Worm (Caenorhabditis elegans) whole organism, L1 larva: Measurements from ENCODE around the gene elp-1.

Experiments
- C04F5.9 ChIP-seq: sonication (generic microtip); optimal IDR thresholded peaks from 2 replicates; lab custom pipeline; 2016; ENCODE audit warnings: missing genetic modification characterization, missing compliant biosample characterization
- C16A3.4 ChIP-seq: fragments of 150-350 bp; optimal IDR thresholded peaks from 2 replicates; lab custom pipeline; 2014; ENCODE audit warnings: missing biosample characterization, missing genetic modification characterization
- F16B12.6 ChIP-seq: fragments of 150-350 bp; optimal IDR thresholded peaks from 2 replicates; lab custom pipeline; 2014; ENCODE audit warnings: missing biosample characterization, missing genetic modification characterization
- alr-1 ChIP-seq: fragments of 200-800 bp; sonication (Bioruptor generic); optimal IDR thresholded peaks from 2 replicates; lab custom pipeline; 2018; ENCODE audit warnings: borderline replicate concordance, mild to moderate bottlenecking, missing genetic modification characterization, missing compliant biosample characterization
- ama-1 ChIP-seq: fragments of 150-350 bp; optimal IDR thresholded peaks from 2 replicates; lab custom pipeline; 2014
- blmp-1 ChIP-seq: fragments of 150-350 bp; optimal IDR thresholded peaks from 2 replicates; lab custom pipeline; 2014; ENCODE audit warnings: missing biosample characterization, missing genetic modification characterization
- ceh-88 ChIP-seq: fragments of 200-800 bp; sonication (Bioruptor generic); IDR thresholded peaks from 2 replicates; pipeline ENCODE4 v1.3.6; 2022; ENCODE audit warnings: missing genetic modification characterization, missing compliant biosample characterization
- efl-3 ChIP-seq: fragments of 200-800 bp; sonication (Bioruptor generic); optimal IDR thresholded peaks from 2 replicates; lab custom pipeline; 2018; ENCODE audit warnings: mild to moderate bottlenecking, missing genetic modification characterization, missing compliant biosample characterization
- egl-27 ChIP-seq, 2 experiments: fragments of 150-350 bp in 1 of 2; sonication (generic microtip); optimal IDR thresholded peaks; 3 replicates each; lab custom pipeline; 2017 to 2018; ENCODE audit warnings: missing biosample characterization in 2 of 2, missing genetic modification characterization in 2 of 2, missing genetic modification reagents in 2 of 2
- elt-2 ChIP-seq: sonication (generic microtip); optimal IDR thresholded peaks from 2 replicates; lab custom pipeline; 2016; ENCODE audit warnings: missing genetic modification characterization, mild to moderate bottlenecking, inconsistent platforms, missing compliant biosample characterization, missing genetic modification reagents
- elt-3 ChIP-seq, 6 experiments: fragments of 150-350 bp in 1 of 6; sonication (generic microtip); optimal IDR thresholded peaks; 2 replicates each; lab custom pipeline; 2017 to 2018; ENCODE audit warnings: missing biosample characterization in 6 of 6, missing genetic modification characterization in 6 of 6, inconsistent platforms in 1 of 6
- ets-5 ChIP-seq: fragments of 200-800 bp; sonication (Bioruptor generic); IDR thresholded peaks from 2 replicates; pipeline ENCODE4 v1.3.6; 2022; ENCODE audit warnings: missing genetic modification characterization, missing compliant biosample characterization
- fkh-10 ChIP-seq: sonication (generic microtip); optimal IDR thresholded peaks from 2 replicates; lab custom pipeline; 2017; ENCODE audit warnings: missing biosample characterization, missing genetic modification reagents, missing genetic modification characterization
- hlh-4 ChIP-seq: sonication (generic microtip); optimal IDR thresholded peaks from 2 replicates; lab custom pipeline; 2016; ENCODE audit warnings: mild to moderate bottlenecking, missing genetic modification characterization, missing compliant biosample characterization
- irx-1 ChIP-seq: sonication (generic microtip); optimal IDR thresholded peaks from 2 replicates; lab custom pipeline; 2016; ENCODE audit warnings: missing genetic modification characterization, missing compliant biosample characterization
- jun-1 ChIP-seq: fragments of 150-350 bp; optimal IDR thresholded peaks from 2 replicates; lab custom pipeline; 2014; ENCODE audit warnings: missing biosample characterization, missing genetic modification reagents, missing genetic modification characterization
- lin-14 ChIP-seq: fragments of 200-800 bp; sonication (Bioruptor generic); optimal IDR thresholded peaks from 2 replicates; lab custom pipeline; 2018; ENCODE audit warnings: mild to moderate bottlenecking, missing genetic modification characterization, moderate library complexity, missing compliant biosample characterization
- lin-15B ChIP-seq: fragments of 150-350 bp; sonication (generic microtip); optimal IDR thresholded peaks from 3 replicates; lab custom pipeline; 2014; ENCODE audit warnings: missing biosample characterization, missing genetic modification characterization
- lin-35 ChIP-seq, 2 experiments: fragments of 150-350 bp; optimal IDR thresholded peaks; 2 replicates each; lab custom pipeline; 2014; ENCODE audit warnings: missing biosample characterization in 2 of 2, missing genetic modification characterization in 2 of 2, missing genetic modification reagents in 2 of 2
- lin-39 ChIP-seq: fragments of 150-350 bp; optimal IDR thresholded peaks from 2 replicates; lab custom pipeline; 2014; ENCODE audit warnings: missing biosample characterization, missing genetic modification reagents, missing genetic modification characterization
- mdl-1 ChIP-seq, 2 experiments: fragments of 150-350 bp; optimal IDR thresholded peaks; 2 replicates each; lab custom pipeline; 2014 to 2017; ENCODE audit warnings: missing biosample characterization in 2 of 2, missing genetic modification characterization in 2 of 2, inconsistent platforms in 1 of 2
- nhr-11 ChIP-seq: fragments of 150-350 bp; optimal IDR thresholded peaks from 2 replicates; lab custom pipeline; 2014; ENCODE audit warnings: missing biosample characterization, missing genetic modification characterization
- nhr-19 ChIP-seq: fragments of 200-800 bp; sonication (Bioruptor generic); conservative IDR thresholded peaks from 2 replicates; pipeline ENCODE4 v1.3.6; 2022; ENCODE audit warnings: missing genetic modification characterization, missing compliant biosample characterization
- nhr-47 ChIP-seq: sonication (generic microtip); optimal IDR thresholded peaks from 2 replicates; lab custom pipeline; 2016; ENCODE audit warnings: mild to moderate bottlenecking, missing genetic modification characterization, moderate library complexity, missing compliant biosample characterization
- nhr-77 ChIP-seq: fragments of 150-350 bp; optimal IDR thresholded peaks from 2 replicates; lab custom pipeline; 2014; ENCODE audit warnings: missing biosample characterization, missing genetic modification characterization
- nhr-85 ChIP-seq: sonication (generic microtip); peaks from one replicate; lab custom pipeline; 2016; ENCODE audit warnings: missing genetic modification characterization, inconsistent platforms, missing compliant biosample characterization
- pag-3 ChIP-seq: sonication (generic microtip); optimal IDR thresholded peaks from 2 replicates; lab custom pipeline; 2017; ENCODE audit warnings: missing genetic modification characterization, mild to moderate bottlenecking, missing compliant biosample characterization, antibody characterized with exemption, borderline replicate concordance; ENCODE audit not compliant: insufficient read depth
- pqm-1 ChIP-seq: sonication (generic microtip); optimal IDR thresholded peaks from 3 replicates; lab custom pipeline; 2017; ENCODE audit warnings: missing biosample characterization, missing genetic modification characterization
- skn-1 ChIP-seq: fragments of 150-350 bp; optimal IDR thresholded peaks from 2 replicates; lab custom pipeline; 2014; ENCODE audit warnings: missing biosample characterization, missing genetic modification characterization
- snu-23 ChIP-seq: sonication (generic microtip); optimal IDR thresholded peaks from 2 replicates; lab custom pipeline; 2016; ENCODE audit warnings: missing genetic modification characterization, missing compliant biosample characterization
- swsn-7 ChIP-seq: sonication (generic microtip); optimal IDR thresholded peaks from 2 replicates; lab custom pipeline; 2016; ENCODE audit warnings: missing genetic modification characterization, missing compliant biosample characterization
- tbx-2 ChIP-seq: sonication (generic microtip); optimal IDR thresholded peaks from 2 replicates; lab custom pipeline; 2016; ENCODE audit warnings: missing genetic modification characterization, missing compliant biosample characterization
- tlp-1 ChIP-seq: fragments of 150-350 bp; optimal IDR thresholded peaks from 2 replicates; lab custom pipeline; 2014; ENCODE audit warnings: missing biosample characterization, missing genetic modification characterization
- unc-130 ChIP-seq: fragments of 150-350 bp; optimal IDR thresholded peaks from 2 replicates; lab custom pipeline; 2017; ENCODE audit warnings: missing biosample characterization, missing genetic modification characterization, inconsistent platforms
- unc-30 ChIP-seq: sonication (generic microtip); optimal IDR thresholded peaks from 2 replicates; lab custom pipeline; 2017; ENCODE audit warnings: missing biosample characterization, missing genetic modification characterization
- unc-98 ChIP-seq: fragments of 200-800 bp; sonication (Bioruptor generic); IDR thresholded peaks from 2 replicates; pipeline ENCODE4 v1.3.6; 2022; ENCODE audit warnings: missing genetic modification characterization, missing compliant biosample characterization
- xbp-1 ChIP-seq: sonication (generic microtip); optimal IDR thresholded peaks from 2 replicates; lab custom pipeline; 2016; ENCODE audit warnings: missing genetic modification characterization, missing compliant biosample characterization
- zip-4 ChIP-seq: fragments of 200-800 bp; sonication (Bioruptor generic); optimal IDR thresholded peaks from 2 replicates; lab custom pipeline; 2018; ENCODE audit warnings: mild to moderate bottlenecking, missing genetic modification characterization, moderate library complexity, missing compliant biosample characterization
- ztf-4 ChIP-seq: fragments of 150-350 bp; optimal IDR thresholded peaks from 2 replicates; lab custom pipeline; 2014; ENCODE audit warnings: missing biosample characterization, missing genetic modification characterization

elp-1 gene

DNA sequence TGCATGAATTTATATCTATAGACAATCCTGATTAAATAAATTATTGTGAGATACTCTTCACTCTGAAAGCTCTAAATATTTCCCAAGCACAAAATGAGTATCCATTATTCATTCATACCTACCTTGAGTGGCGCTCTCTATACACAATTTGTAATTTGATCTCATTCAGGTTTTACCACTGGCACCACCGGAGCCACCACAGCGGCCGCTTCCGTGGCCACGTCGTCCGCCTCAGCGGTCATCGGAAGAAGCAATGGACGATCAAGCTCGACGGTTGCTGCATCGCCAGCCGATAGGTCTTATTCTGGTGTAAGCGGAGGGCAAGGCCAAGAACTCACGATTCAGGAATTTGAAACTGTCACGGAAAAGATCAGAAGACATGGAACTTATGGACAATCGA, 12.7 kb downstream of the elp-1 start:
- TF ChIP-seq fkh-10 = no peak
- no peak for TF ChIP-seq lin-15B (tag; lab: Kevin White, UChicago)
- TF ChIP-seq ztf-4 (tag; lab: Kevin White, UChicago) = no peak
- TF ChIP-seq skn-1 (tag; lab: Kevin White, UChicago) = no peak
- no peak for TF ChIP-seq egl-27 (tag; optimal IDR thresholded peaks at IDR 0.05; lab: Kevin White, UChicago)
- no peak for TF ChIP-seq pqm-1 (tag; lab: Kevin White, UChicago)
- TF ChIP-seq unc-130 (tag; lab: Kevin White, UChicago) = no peak
- TF ChIP-seq lin-14 = no peak
- no peak for TF ChIP-seq unc-98
- TF ChIP-seq C16A3.4 = no peak
- TF ChIP-seq, all 84 proteins: peak for 0

DNA sequence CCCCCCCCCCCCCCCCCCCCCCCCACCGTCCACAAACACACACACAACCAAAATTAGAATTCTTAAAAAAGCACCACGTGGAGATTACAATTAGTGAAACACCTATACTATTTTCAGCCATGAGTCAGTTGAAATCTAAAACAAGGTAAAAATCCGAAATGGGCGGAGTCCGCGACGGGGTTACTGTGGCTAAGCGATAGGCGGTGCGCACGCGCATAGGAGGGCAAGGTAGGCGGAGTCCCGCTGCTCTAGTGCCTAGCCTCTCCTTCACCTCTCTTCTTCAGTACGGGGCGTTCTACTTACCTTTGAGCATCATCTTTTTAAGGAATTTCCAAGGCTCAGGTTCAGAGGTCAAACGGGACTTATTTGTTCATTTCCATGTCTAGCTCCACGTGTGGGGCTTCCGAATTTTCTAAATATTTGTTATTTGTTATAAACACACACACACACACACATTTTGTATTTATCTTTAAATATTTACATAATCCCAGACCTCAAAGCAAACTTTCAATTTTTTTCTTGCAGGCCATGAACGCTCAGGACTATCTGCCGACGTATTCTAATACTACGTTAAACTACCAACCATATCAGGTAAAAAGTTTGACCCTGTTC, 13.5 kb downstream of the elp-1 start:
- TF ChIP-seq ztf-4 (tag; lab: Kevin White, UChicago) (no peak), lin-14 (peak; percentile 26), mdl-1 (tag; optimal IDR thresholded peaks at IDR 0.05; lab: Kevin White, UChicago) (peak in 1 of 2 experiments; percentile 22), nhr-47 (tag; lab: Kevin White, UChicago) (no peak)

DNA sequence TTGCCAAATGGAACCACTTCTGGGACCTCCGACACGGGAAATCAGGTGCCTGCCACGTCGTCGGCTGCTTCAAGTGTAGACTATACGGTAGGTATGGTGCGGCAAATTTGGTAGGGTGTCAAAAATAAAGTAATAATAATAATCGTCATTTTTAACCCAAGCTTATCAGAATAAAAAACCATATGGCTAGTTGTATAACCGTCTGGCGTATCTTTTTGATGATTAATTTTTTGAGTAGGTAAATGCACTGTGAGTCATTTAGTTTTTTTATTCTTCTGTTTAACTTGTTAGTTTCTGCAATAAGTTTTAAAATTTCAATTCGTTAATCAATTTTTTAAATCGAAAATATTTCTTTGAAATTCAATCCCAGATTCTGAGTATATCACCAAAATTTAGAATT, 14.5 kb downstream of the elp-1 start:
- TF ChIP-seq lin-39 (tag; lab: Kevin White, UChicago) (no peak), irx-1 (tag; lab: Kevin White, UChicago) (no peak), ztf-4 (tag; lab: Kevin White, UChicago) (no peak), C04F5.9 (tag; lab: Kevin White, UChicago) (no peak), elt-3 (tag; optimal IDR thresholded peaks at IDR 0.05; lab: Kevin White, UChicago) (no peak)
- TF ChIP-seq, all 84 proteins: peak for 0

DNA sequence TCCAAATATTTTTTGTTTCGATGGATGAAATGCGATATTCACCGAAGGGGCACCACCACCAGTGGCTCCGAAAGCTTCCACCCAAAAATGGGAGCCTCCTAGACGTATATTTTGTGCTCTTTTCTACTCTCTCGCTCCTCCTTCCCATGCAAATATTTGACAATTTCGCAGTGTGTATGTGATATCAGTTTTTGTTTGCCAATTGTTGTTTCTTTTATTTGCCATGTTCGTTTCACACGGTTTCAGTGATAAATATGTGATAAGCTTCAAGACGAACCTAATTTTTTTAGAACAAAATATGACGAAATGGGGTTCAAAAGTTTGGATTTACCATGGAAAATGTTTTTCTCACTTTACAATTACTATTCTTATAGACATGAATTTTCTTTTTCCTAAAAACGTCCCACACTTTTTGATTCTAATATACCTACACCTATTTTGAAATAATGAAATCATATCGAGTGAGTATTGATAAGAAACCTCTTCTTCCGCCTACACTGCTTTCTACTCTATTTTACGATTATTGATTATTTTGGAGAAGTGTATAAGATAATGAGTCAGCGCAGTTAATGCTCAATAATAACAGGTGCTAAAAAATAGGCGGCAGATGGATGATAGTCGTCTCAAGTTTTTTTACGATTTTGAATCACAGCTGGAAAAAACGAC, 16.0 kb downstream of the elp-1 start:
- peak; percentile 24 for TF ChIP-seq nhr-85 (tag; lab: Kevin White, UChicago)
- no peak for TF ChIP-seq blmp-1 (tag; lab: Kevin White, UChicago)
- no peak for TF ChIP-seq pag-3 (tag; lab: Kevin White, UChicago)
- TF ChIP-seq elt-2 (tag; lab: Kevin White, UChicago) = peak; percentile 16
- TF ChIP-seq lin-14 = peak; percentile 25

DNA sequence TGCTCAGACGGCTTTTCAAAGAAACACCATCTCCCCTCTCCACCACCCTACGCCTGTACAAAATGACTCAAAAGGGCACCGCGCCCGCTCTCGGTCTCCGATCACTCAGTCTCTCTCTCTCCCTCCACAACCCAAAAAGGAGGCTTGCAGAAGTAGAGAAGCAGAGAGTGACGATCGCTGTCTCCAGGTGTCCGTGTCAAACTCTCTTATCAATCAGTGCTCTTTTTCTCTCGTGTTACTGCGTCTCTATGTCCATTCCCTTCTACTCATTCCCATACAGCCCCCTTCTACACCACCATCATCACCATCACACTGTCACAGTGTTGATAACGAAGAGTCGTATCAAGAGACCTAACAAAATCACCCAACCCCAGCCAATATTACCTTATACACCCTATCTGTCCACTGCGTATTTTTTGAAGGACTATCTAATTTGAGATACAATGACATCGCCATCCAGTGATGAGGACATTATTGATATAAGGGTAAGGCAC, 17.3 kb downstream of the elp-1 start, which contains the start of gene pha-4:
Gene pha-4, plus strand, starts transcription at position 444 of the 494 bp plus-strand sequence.
- TF ChIP-seq elt-2 (tag; lab: Kevin White, UChicago) (peak; percentile 68), ets-5 (GFP tag; lab: Robert Waterston, UW) (no peak), lin-14 (peak; percentile 4), jun-1 (tag; lab: Kevin White, UChicago) (peak; percentile 0), pqm-1 (tag; lab: Kevin White, UChicago) (peak; percentile 69), lin-35 (GFP tag; optimal IDR thresholded peaks at IDR 0.05; lab: Kevin White, UChicago) (peak in 1 of 2 experiments; percentile 30)

DNA sequence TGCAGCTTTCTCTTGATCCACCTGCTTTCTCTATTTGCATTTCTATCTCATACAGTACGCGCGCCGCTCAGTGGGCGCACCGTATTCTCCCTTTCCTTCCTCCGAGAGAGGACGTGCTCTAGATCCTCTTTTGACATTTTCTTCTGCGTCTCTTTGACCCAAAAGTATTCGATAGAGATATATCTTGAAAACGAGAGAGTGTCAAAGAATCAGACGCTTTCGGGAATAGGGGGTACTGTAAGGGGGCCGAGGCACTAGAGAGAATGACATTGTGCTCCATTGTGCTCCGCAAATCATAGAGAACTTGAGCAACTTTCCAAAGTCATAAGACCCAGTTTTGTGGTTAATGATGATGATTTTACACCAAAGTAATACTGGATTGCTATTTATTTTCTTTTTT, 20.9 kb downstream of the elp-1 start:
- no peak for TF ChIP-seq zip-4 (GFP tag; lab: Kevin White, UChicago)
- TF ChIP-seq egl-27 (tag; optimal IDR thresholded peaks at IDR 0.05; lab: Kevin White, UChicago) = no peak
- no peak for TF ChIP-seq tlp-1
- no peak for TF ChIP-seq jun-1 (tag; lab: Kevin White, UChicago)
- TF ChIP-seq ceh-88 (GFP tag; lab: Robert Waterston, UW) = no peak
- TF ChIP-seq skn-1 (tag; lab: Kevin White, UChicago) = no peak
- no peak for TF ChIP-seq lin-35 (GFP tag; optimal IDR thresholded peaks at IDR 0.05; lab: Kevin White, UChicago)
- no peak for TF ChIP-seq ama-1 (lab: Kevin White, UChicago)
- no peak for TF ChIP-seq nhr-11 (tag; lab: Kevin White, UChicago)
- TF ChIP-seq F16B12.6 (tag; lab: Kevin White, UChicago) = no peak
- TF ChIP-seq nhr-77 = peak; percentile 69
- no peak for TF ChIP-seq hlh-4 (tag; lab: Kevin White, UChicago)
- peak in 1 of 2 experiments; percentile 25 for TF ChIP-seq mdl-1 (tag; optimal IDR thresholded peaks at IDR 0.05; lab: Kevin White, UChicago)
- TF ChIP-seq xbp-1 (tag; lab: Kevin White, UChicago) = no peak
- TF ChIP-seq alr-1 (tag; lab: Kevin White, UChicago) = no peak
- TF ChIP-seq C04F5.9 (tag; lab: Kevin White, UChicago) = no peak
- peak; percentile 27 for TF ChIP-seq tbx-2
- TF ChIP-seq snu-23 (GFP tag; lab: Kevin White, UChicago) = no peak
- no peak for TF ChIP-seq unc-30 (tag; lab: Kevin White, UChicago)
- TF ChIP-seq efl-3 (GFP tag; lab: Kevin White, UChicago) = no peak
- TF ChIP-seq blmp-1 (tag; lab: Kevin White, UChicago) = peak; percentile 8
- peak; percentile 14 for TF ChIP-seq swsn-7 (tag; lab: Kevin White, UChicago)
- peak; percentile 34 for TF ChIP-seq nhr-19 (GFP tag; lab: Robert Waterston, UW)
